Worm (Caenorhabditis elegans) whole organism, mixed stage, embryonic: ENCODE data around the gene Y71H2AM.25.

ENCODE experiments used
- blmp-1 ChIP-seq: fragments of 150-350 bp; optimal IDR thresholded peaks from 2 replicates; lab custom pipeline; 2014; ENCODE audit warnings: missing biosample characterization, missing genetic modification characterization
- lin-32 ChIP-seq: fragments of 200-800 bp; sonication (Bioruptor generic); optimal IDR thresholded peaks from 2 replicates; lab custom pipeline; 2018; ENCODE audit warnings: mild to moderate bottlenecking, missing genetic modification characterization, missing compliant biosample characterization
- mep-1 ChIP-seq: fragments of 150-350 bp; optimal IDR thresholded peaks from 2 replicates; lab custom pipeline; 2017; ENCODE audit warnings: missing biosample characterization, missing genetic modification reagents, missing genetic modification characterization, inconsistent platforms
- nhr-76 ChIP-seq: sonication (generic microtip); optimal IDR thresholded peaks from 2 replicates; lab custom pipeline; 2017; ENCODE audit warnings: missing biosample characterization, missing genetic modification characterization
- unc-62 ChIP-seq: fragments of 150-350 bp; optimal IDR thresholded peaks from 2 replicates; lab custom pipeline; 2014; ENCODE audit warnings: missing biosample characterization, missing genetic modification reagents, missing genetic modification characterization

DNA sequence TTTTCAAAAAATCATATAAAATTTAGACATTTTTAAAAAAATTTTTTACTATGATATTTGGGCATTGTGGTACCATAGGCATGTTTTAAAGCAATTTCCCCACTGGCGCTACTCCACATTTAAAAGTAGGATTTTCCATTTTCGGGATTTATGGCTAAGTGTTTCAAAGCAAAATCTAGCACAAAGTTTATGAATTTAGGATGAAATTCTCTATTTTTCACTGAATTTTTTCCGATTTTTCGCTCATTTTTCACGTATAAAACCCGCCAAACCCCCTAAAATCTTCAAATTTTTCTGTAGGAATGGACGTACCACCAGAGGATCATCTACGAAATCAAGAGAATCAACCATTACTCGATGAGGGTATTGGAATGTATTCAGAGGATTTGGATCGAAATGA is 16.7 kb downstream of the Y71H2AM.25 start, which contains the start of gene pipp-4P:
- TF ChIP-seq blmp-1 (tag; lab: Kevin White, UChicago) (no peak), mep-1 (tag; lab: Kevin White, UChicago) (no peak), unc-62 (GFP tag; lab: Kevin White, UChicago) (no peak), lin-32 (GFP tag; lab: Kevin White, UChicago) (no peak), nhr-76 (tag; lab: Kevin White, UChicago) (no peak)
